Worm (Caenorhabditis elegans): ENCODE measurements around the gene yap-1.

DNA sequence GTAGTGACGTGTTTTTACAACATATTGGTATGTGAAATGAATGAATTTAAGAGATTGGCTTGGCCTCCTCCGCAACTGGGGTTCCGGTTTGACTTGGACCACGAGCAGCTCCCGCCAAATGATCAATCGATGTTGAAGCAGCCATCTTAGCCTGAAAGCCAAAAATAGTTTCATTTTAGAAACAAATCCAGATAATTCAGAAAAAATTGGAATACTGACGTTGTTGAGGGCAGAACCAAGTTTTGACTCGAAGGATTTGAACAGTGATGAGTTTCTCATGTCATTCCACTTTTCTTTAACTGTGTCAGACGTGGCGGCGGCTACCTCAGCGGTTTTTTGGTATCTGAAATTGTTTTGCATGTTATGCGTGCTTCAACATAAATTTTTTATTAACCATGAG lies 15.8 kb upstream of the yap-1 start:
- no peak for TF ChIP-seq dpl-1 (GFP tag; optimal IDR thresholded peaks at IDR 0.05)
- no peak for TF ChIP-seq nhr-77 (tag; optimal IDR thresholded peaks at IDR 0.05)
- TF ChIP-seq ZK337.2 (GFP tag; IDR thresholded peaks at IDR 0.05): no peak
- TF ChIP-seq ceh-62 (tag; optimal IDR thresholded peaks at IDR 0.05): no peak
- no peak for TF ChIP-seq nhr-10 (tag; optimal IDR thresholded peaks at IDR 0.05)
- TF ChIP-seq ama-1 (optimal IDR thresholded peaks at IDR 0.05): no peak
- no peak for TF ChIP-seq lir-3 (tag; optimal IDR thresholded peaks at IDR 0.05)
- TF ChIP-seq pha-4 (GFP tag; IDR thresholded peaks at IDR 0.05): no peak
- no peak for TF ChIP-seq pha-4 (tag; optimal IDR thresholded peaks at IDR 0.05)
- TF ChIP-seq php-3 (GFP tag; IDR thresholded peaks at IDR 0.05): no peak
- no peak for TF ChIP-seq egl-27 (tag; optimal IDR thresholded peaks at IDR 0.05)
- TF ChIP-seq zag-1 (tag; optimal IDR thresholded peaks at IDR 0.05): no peak
- peak in 1 of 2 experiments; percentile 77 for TF ChIP-seq unc-62 (GFP tag; optimal IDR thresholded peaks at IDR 0.05 in 1 of 2)
- no peak for TF ChIP-seq unc-62 (tag; optimal IDR thresholded peaks at IDR 0.05)
